Fruit fly (Drosophila melanogaster): ENCODE measurements around the gene CG33293.

CG33293 gene

dm6 chr3R:5281094-5281493 is 40.6 kb upstream of the CG33293 start:
- TF ChIP-seq CG11617 (GFP tag; optimal IDR thresholded peaks at IDR 0.05) (no peak), tj (GFP tag; optimal IDR thresholded peaks at IDR 0.05) (peak; percentile 91)

- TF ChIP-seq kay (GFP tag; ENCODE audit: borderline replicate concordance) (peak; percentile 28), cnc (optimal IDR thresholded peaks at IDR 0.05) (no peak), CG14711 (tag; optimal IDR thresholded peaks at IDR 0.05) (no peak), toe (GFP tag; optimal IDR thresholded peaks at IDR 0.05) (no peak), CG33017 (tag; optimal IDR thresholded peaks at IDR 0.05) (peak; percentile 50), cic (GFP tag; optimal IDR thresholded peaks at IDR 0.05) (peak; percentile 42)
Measured at dm6 chr3R:5280380-5280779, 39.8 kb upstream of the CG33293 start.

- TF ChIP-seq cnc (optimal IDR thresholded peaks at IDR 0.05) (no peak), Clk (GFP tag; optimal IDR thresholded peaks at IDR 0.05) (no peak), CG33017 (tag; optimal IDR thresholded peaks at IDR 0.05) (no peak), CG7045 (GFP tag; optimal IDR thresholded peaks at IDR 0.05) (no peak), pad (GFP tag; optimal IDR thresholded peaks at IDR 0.05) (no peak), bab1 (GFP tag; optimal IDR thresholded peaks at IDR 0.05) (no peak), CG1620 (GFP tag; optimal IDR thresholded peaks at IDR 0.05) (no peak), CG7101 (tag; optimal IDR thresholded peaks at IDR 0.05) (no peak), kay (GFP tag; ENCODE audit: borderline replicate concordance) (peak; percentile 7), Crg-1 (GFP tag; optimal IDR thresholded peaks at IDR 0.05) (no peak), Hr96 (GFP tag; optimal IDR thresholded peaks at IDR 0.05) (no peak), cic (GFP tag; optimal IDR thresholded peaks at IDR 0.05) (peak; percentile 15), Mnt (GFP tag; optimal IDR thresholded peaks at IDR 0.05) (peak; percentile 15), tj (GFP tag; optimal IDR thresholded peaks at IDR 0.05) (peak; percentile 91)
Measured at dm6 chr3R:5279609-5280164, 39.2 kb upstream of the CG33293 start.

dm6 chr3R:5278627-5279026 is 38.1 kb upstream of the CG33293 start:
- no peak for TF ChIP-seq CG1620 (GFP tag; optimal IDR thresholded peaks at IDR 0.05)
- TF ChIP-seq CG7045 (GFP tag; optimal IDR thresholded peaks at IDR 0.05) = no peak
- peak; percentile 1 for TF ChIP-seq CG12768 (GFP tag; optimal IDR thresholded peaks at IDR 0.05)
- no peak for TF ChIP-seq Clk (GFP tag; optimal IDR thresholded peaks at IDR 0.05)

dm6 chr3R:5277735-5278134 is 37.2 kb upstream of the CG33293 start, which contains the start of gene CG31538:
Gene CG31538, minus strand, starts transcription at chr3R:5277835.
- TF ChIP-seq kay (GFP tag; ENCODE audit: borderline replicate concordance) (peak; percentile 21), CG5204 (GFP tag; optimal IDR thresholded peaks at IDR 0.05) (no peak)

- TF ChIP-seq toe (GFP tag; optimal IDR thresholded peaks at IDR 0.05) = no peak
- peak; percentile 32 for TF ChIP-seq CG7045 (GFP tag; optimal IDR thresholded peaks at IDR 0.05)
- TF ChIP-seq CG12768 (GFP tag; optimal IDR thresholded peaks at IDR 0.05) = peak; percentile 73
- TF ChIP-seq CG33017 (tag; optimal IDR thresholded peaks at IDR 0.05) = peak; percentile 42
- peak; percentile 58 for TF ChIP-seq Mnt (GFP tag; optimal IDR thresholded peaks at IDR 0.05)
- TF ChIP-seq cic (GFP tag; optimal IDR thresholded peaks at IDR 0.05) = peak; percentile 38
- TF ChIP-seq Clk (GFP tag; optimal IDR thresholded peaks at IDR 0.05) = peak; percentile 37
- TF ChIP-seq cnc (optimal IDR thresholded peaks at IDR 0.05) = no peak
- peak; percentile 29 for TF ChIP-seq CG11617 (GFP tag; optimal IDR thresholded peaks at IDR 0.05)
- TF ChIP-seq pad (GFP tag; optimal IDR thresholded peaks at IDR 0.05) = peak; percentile 67
- no peak for TF ChIP-seq CG5204 (GFP tag; optimal IDR thresholded peaks at IDR 0.05)
- peak; percentile 16 for TF ChIP-seq CG14711 (tag; optimal IDR thresholded peaks at IDR 0.05)
- TF ChIP-seq CG7101 (tag; optimal IDR thresholded peaks at IDR 0.05) = peak; percentile 66
- TF ChIP-seq tj (GFP tag; optimal IDR thresholded peaks at IDR 0.05) = peak; percentile 43
- TF ChIP-seq Hr96 (GFP tag; optimal IDR thresholded peaks at IDR 0.05) = no peak
- no peak for TF ChIP-seq kay (GFP tag; ENCODE audit: borderline replicate concordance)
- TF ChIP-seq ovo (GFP tag; optimal IDR thresholded peaks at IDR 0.05) = no peak
- TF ChIP-seq Crg-1 (GFP tag; optimal IDR thresholded peaks at IDR 0.05) = peak; percentile 62
- peak; percentile 13 for TF ChIP-seq bab1 (GFP tag; optimal IDR thresholded peaks at IDR 0.05)
- TF ChIP-seq CG1620 (GFP tag; optimal IDR thresholded peaks at IDR 0.05) = peak; percentile 67
Measured at dm6 chr3R:5270806-5271205, 30.3 kb upstream of the CG33293 start.

dm6 chr3R:5268495-5268894 is 28.0 kb upstream of the CG33293 start:
- TF ChIP-seq kay (GFP tag; ENCODE audit: borderline replicate concordance) (peak; percentile 87), CG11617 (GFP tag; optimal IDR thresholded peaks at IDR 0.05) (no peak), cic (GFP tag; optimal IDR thresholded peaks at IDR 0.05) (no peak), bab1 (GFP tag; optimal IDR thresholded peaks at IDR 0.05) (peak; percentile 3)

- no peak for TF ChIP-seq kay (GFP tag; ENCODE audit: borderline replicate concordance)
- no peak for TF ChIP-seq Crg-1 (GFP tag; optimal IDR thresholded peaks at IDR 0.05)
- TF ChIP-seq cic (GFP tag; optimal IDR thresholded peaks at IDR 0.05) = no peak
- no peak for TF ChIP-seq CG33017 (tag; optimal IDR thresholded peaks at IDR 0.05)
- TF ChIP-seq CG1620 (GFP tag; optimal IDR thresholded peaks at IDR 0.05) = no peak
- no peak for TF ChIP-seq Clk (GFP tag; optimal IDR thresholded peaks at IDR 0.05)
- no peak for TF ChIP-seq ovo (GFP tag; optimal IDR thresholded peaks at IDR 0.05)
- TF ChIP-seq bab1 (GFP tag; optimal IDR thresholded peaks at IDR 0.05) = no peak
- no peak for TF ChIP-seq CG14711 (tag; optimal IDR thresholded peaks at IDR 0.05)
- TF ChIP-seq cnc (optimal IDR thresholded peaks at IDR 0.05) = no peak
- no peak for TF ChIP-seq CG7045 (GFP tag; optimal IDR thresholded peaks at IDR 0.05)
Measured at dm6 chr3R:5266282-5266681, 25.7 kb upstream of the CG33293 start.
